Worm (Caenorhabditis elegans): Measurements from ENCODE around the gene hyl-1.

ce11 chrIV:8511056-8511455 lies 27.9 kb upstream of the hyl-1 start, which contains the start of gene mes-6:
- no peak for TF ChIP-seq nhr-28 (tag; optimal IDR thresholded peaks at IDR 0.05)
- no peak for TF ChIP-seq ceh-8 (GFP tag; optimal IDR thresholded peaks at IDR 0.05)
- no peak for TF ChIP-seq nhr-237 (tag; optimal IDR thresholded peaks at IDR 0.05)
- TF ChIP-seq nhr-85 (tag) = peak; percentile 43
- peak; percentile 33 for TF ChIP-seq skn-1 (tag; optimal IDR thresholded peaks at IDR 0.05)
- peak; percentile 42 for TF ChIP-seq unc-130 (tag; optimal IDR thresholded peaks at IDR 0.05)
- TF ChIP-seq aly-2 (tag; optimal IDR thresholded peaks at IDR 0.05) = no peak
- peak in 1 of 6 experiments; percentile 62 for TF ChIP-seq elt-3 (tag; optimal IDR thresholded peaks at IDR 0.05)
- TF ChIP-seq elt-2 (tag; optimal IDR thresholded peaks at IDR 0.05) = no peak
- no peak for TF ChIP-seq aha-1 (tag; optimal IDR thresholded peaks at IDR 0.05)
